Fruit fly (Drosophila melanogaster) whole organism, embryonic: ENCODE results near the gene CG17660.
A peak's percentile ranks its signal among the peaks of the same experiment; 100 is the strongest.

Source experiments
- CG10267 ChIP-seq: fragments of 200-800 bp; sonication (Bioruptor generic); optimal IDR thresholded peaks from 2 replicates; lab custom pipeline; 2018; ENCODE audit warnings: missing biosample characterization, mild to moderate bottlenecking, missing genetic modification characterization, moderate library complexity
- CG10462 ChIP-seq: fragments of 200-800 bp; sonication (Bioruptor generic); optimal IDR thresholded peaks from 2 replicates; lab custom pipeline; 2016; ENCODE audit warnings: missing biosample characterization, missing genetic modification characterization
- CG14014 ChIP-seq: fragments of 200-800 bp; sonication (Bioruptor generic); IDR thresholded peaks from 2 replicates; pipeline ENCODE4 v1.3.6; 2022; ENCODE audit warnings: missing biosample characterization, missing genetic modification characterization
- CG14441 ChIP-seq: fragments of 200-800 bp; sonication (Bioruptor generic); IDR thresholded peaks from 2 replicates; pipeline ENCODE4 v1.3.6; 2022; ENCODE audit warnings: missing biosample characterization, missing genetic modification characterization
- CG14860 ChIP-seq: fragments of 200-800 bp; sonication (Bioruptor generic); IDR thresholded peaks from 3 replicates; pipeline ENCODE4 v1.3.6; 2022; ENCODE audit warnings: missing biosample characterization, missing genetic modification characterization; ENCODE audit not compliant: partially characterized antibody
- CG1603 ChIP-seq: fragments of 200-800 bp; sonication (Bioruptor generic); optimal IDR thresholded peaks from 2 replicates; lab custom pipeline; 2019; ENCODE audit warnings: missing biosample characterization, mild to moderate bottlenecking, missing genetic modification characterization, moderate library complexity
- CG16863 ChIP-seq: fragments of 200-800 bp; sonication (Bioruptor generic); optimal IDR thresholded peaks from 3 replicates; lab custom pipeline; 2016; ENCODE audit warnings: missing biosample characterization, missing genetic modification characterization
- CG2120 ChIP-seq: fragments of 200-800 bp; sonication (Bioruptor generic); optimal IDR thresholded peaks from 3 replicates; lab custom pipeline; 2016; ENCODE audit warnings: missing biosample characterization, missing genetic modification characterization
- CG2202 ChIP-seq: fragments of 200-800 bp; sonication (Bioruptor generic); optimal IDR thresholded peaks from 2 replicates; lab custom pipeline; 2018; ENCODE audit warnings: missing biosample characterization, mild to moderate bottlenecking, missing genetic modification characterization
- CG30020 ChIP-seq: fragments of 200-800 bp; optimal IDR thresholded peaks from 2 replicates; lab custom pipeline; 2019; ENCODE audit warnings: missing biosample characterization, mild to moderate bottlenecking, missing genetic modification characterization, moderate library complexity
- CG30403 ChIP-seq: fragments of 200-800 bp; sonication (Bioruptor generic); optimal IDR thresholded peaks from 3 replicates; lab custom pipeline; 2016; ENCODE audit warnings: missing biosample characterization, missing genetic modification characterization
- CG3163 ChIP-seq: fragments of 200-800 bp; sonication (Bioruptor generic); optimal IDR thresholded peaks from 3 replicates; lab custom pipeline; 2016; ENCODE audit warnings: missing biosample characterization, missing genetic modification characterization
- CG32767 ChIP-seq: fragments of 200-800 bp; sonication (Bioruptor generic); IDR thresholded peaks from 2 replicates; pipeline ENCODE4 v1.3.6; 2022; ENCODE audit warnings: missing biosample characterization, missing genetic modification characterization
- CG42726 ChIP-seq: fragments of 200-800 bp; sonication (Bioruptor generic); IDR thresholded peaks from 2 replicates; pipeline ENCODE4 v1.3.6; 2022; ENCODE audit warnings: missing biosample characterization, missing genetic modification characterization; ENCODE audit not compliant: partially characterized antibody
- CG4328 ChIP-seq: fragments of 200-800 bp; sonication (Bioruptor generic); optimal IDR thresholded peaks from 3 replicates; lab custom pipeline; 2017; ENCODE audit warnings: missing biosample characterization, missing genetic modification reagents, missing genetic modification characterization
- CG4404 ChIP-seq: fragments of 200-800 bp; sonication (Bioruptor generic); IDR thresholded peaks from 2 replicates; pipeline ENCODE4 v1.3.6; 2022; ENCODE audit warnings: missing biosample characterization, missing genetic modification characterization
- CG4820 ChIP-seq: fragments of 200-800 bp; sonication (Bioruptor generic); optimal IDR thresholded peaks from 3 replicates; lab custom pipeline; 2016; ENCODE audit warnings: missing biosample characterization, missing genetic modification characterization
- CG9727 ChIP-seq: fragments of 200-800 bp; sonication (Bioruptor generic); optimal IDR thresholded peaks from 3 replicates; lab custom pipeline; 2017; ENCODE audit warnings: missing biosample characterization, mild to moderate bottlenecking, missing genetic modification characterization
- Dip2 ChIP-seq: fragments of 200-800 bp; sonication (Bioruptor generic); IDR thresholded peaks from 2 replicates; pipeline ENCODE4 v1.3.6; 2022; ENCODE audit warnings: missing biosample characterization, missing genetic modification characterization
- Drgx ChIP-seq: fragments of 200-800 bp; sonication (Bioruptor generic); IDR thresholded peaks from 2 replicates; pipeline ENCODE4 v1.3.6; 2022; ENCODE audit warnings: missing biosample characterization, missing genetic modification characterization
- Gug ChIP-seq: fragments of 200-800 bp; sonication (Bioruptor generic); IDR thresholded peaks from 4 replicates; pipeline ENCODE4 v1.3.6; 2022; ENCODE audit warnings: missing biosample characterization, missing genetic modification characterization
- HmgD ChIP-seq: fragments of 200-800 bp; sonication (Bioruptor generic); optimal IDR thresholded peaks from 3 replicates; lab custom pipeline; 2016; ENCODE audit warnings: missing biosample characterization, missing genetic modification characterization
- HmgZ ChIP-seq: fragments of 200-800 bp; sonication (Bioruptor generic); optimal IDR thresholded peaks from 2 replicates; lab custom pipeline; 2018; ENCODE audit warnings: missing biosample characterization, mild to moderate bottlenecking, missing genetic modification characterization
- Nf-YA ChIP-seq: fragments of 200-800 bp; sonication (Bioruptor generic); IDR thresholded peaks from 2 replicates; pipeline ENCODE4 v1.3.6; 2022; ENCODE audit warnings: missing biosample characterization, missing genetic modification characterization
- Oaz ChIP-seq: fragments of 200-800 bp; sonication (Bioruptor generic); IDR thresholded peaks from 2 replicates; pipeline ENCODE4 v1.3.6; 2022; ENCODE audit warnings: missing biosample characterization, missing genetic modification characterization
- Optix ChIP-seq: fragments of 200-800 bp; sonication (Bioruptor generic); IDR thresholded peaks from 3 replicates; pipeline ENCODE4 v1.3.6; 2022; ENCODE audit warnings: missing biosample characterization, missing genetic modification characterization
- Sin3A ChIP-seq: fragments of >200 bp; optimal IDR thresholded peaks from 2 replicates; lab custom pipeline; 2018
- Six4 ChIP-seq: fragments of 200-800 bp; sonication (Bioruptor generic); optimal IDR thresholded peaks from 2 replicates; lab custom pipeline; 2016; ENCODE audit warnings: missing biosample characterization, missing genetic modification characterization
- Sox100B ChIP-seq: fragments of 200-800 bp; sonication (Bioruptor generic); optimal IDR thresholded peaks from 3 replicates; lab custom pipeline; 2018; ENCODE audit warnings: missing biosample characterization, mild to moderate bottlenecking, missing genetic modification characterization
- Taf1 ChIP-seq: fragments of 200-800 bp; sonication (Bioruptor generic); IDR thresholded peaks from 2 replicates; pipeline ENCODE4 v1.3.6; 2022; ENCODE audit warnings: missing biosample characterization, missing genetic modification characterization
- Trl ChIP-seq, 3 experiments: fragments of >200 bp in 2 of 3; fragments of 200-800 bp in 1 of 3; sonication (Bioruptor generic) in 1 of 3; optimal IDR thresholded peaks; 2 replicates in 1 of 3; 3 replicates in 2 of 3; lab custom pipeline; 2016 to 2017; ENCODE audit warnings: missing biosample characterization in 1 of 3, missing genetic modification characterization in 1 of 3
- bbx ChIP-seq: fragments of 200-800 bp; sonication (Bioruptor generic); IDR thresholded peaks from 2 replicates; pipeline ENCODE4 v1.3.6; 2022; ENCODE audit warnings: missing biosample characterization, missing genetic modification characterization; ENCODE audit not compliant: partially characterized antibody
- bcd ChIP-seq: fragments of 200-800 bp; sonication (Bioruptor generic); optimal IDR thresholded peaks from 2 replicates; lab custom pipeline; 2017; ENCODE audit warnings: missing biosample characterization, mild to moderate bottlenecking, missing genetic modification characterization
- cas ChIP-seq: fragments of 200-800 bp; sonication (Bioruptor generic); IDR thresholded peaks from 2 replicates; pipeline ENCODE4 v1.3.6; 2022; ENCODE audit warnings: missing biosample characterization, missing genetic modification characterization
- crc ChIP-seq: fragments of 200-800 bp; sonication (Bioruptor generic); optimal IDR thresholded peaks from 2 replicates; lab custom pipeline; 2016; ENCODE audit warnings: missing biosample characterization, missing genetic modification characterization
- cwo ChIP-seq: fragments of 200-800 bp; sonication (Bioruptor generic); optimal IDR thresholded peaks from 3 replicates; lab custom pipeline; 2017; ENCODE audit warnings: missing biosample characterization, missing genetic modification characterization, mild to moderate bottlenecking, moderate library complexity, missing genetic modification reagents
- dm ChIP-seq: fragments of 200-800 bp; sonication (Bioruptor generic); optimal IDR thresholded peaks from 3 replicates; lab custom pipeline; 2016; ENCODE audit warnings: missing biosample characterization, missing genetic modification characterization
- ems ChIP-seq: fragments of 200-800 bp; sonication (Bioruptor generic); optimal IDR thresholded peaks from 3 replicates; lab custom pipeline; 2016; ENCODE audit warnings: missing biosample characterization, missing genetic modification characterization
- fd64A ChIP-seq: fragments of 200-800 bp; sonication (Bioruptor generic); optimal IDR thresholded peaks from 3 replicates; lab custom pipeline; 2018; ENCODE audit warnings: missing biosample characterization, mild to moderate bottlenecking, missing genetic modification characterization
- gro ChIP-seq: fragments of 200-800 bp; sonication (Bioruptor generic); optimal IDR thresholded peaks from 2 replicates; lab custom pipeline; 2016; ENCODE audit warnings: missing biosample characterization, missing genetic modification characterization
- gt ChIP-seq: fragments of 200-800 bp; sonication (Bioruptor generic); IDR thresholded peaks from 2 replicates; pipeline ENCODE4 v1.3.6; 2022; ENCODE audit warnings: missing biosample characterization, missing genetic modification characterization
- ham ChIP-seq: fragments of 200-800 bp; sonication (Bioruptor generic); IDR thresholded peaks from 2 replicates; pipeline ENCODE4 v1.3.6; 2022; ENCODE audit warnings: missing biosample characterization, missing genetic modification characterization
- kni ChIP-seq: fragments of 200-800 bp; sonication (Bioruptor generic); optimal IDR thresholded peaks from 3 replicates; lab custom pipeline; 2017; ENCODE audit warnings: mild to moderate bottlenecking, missing biosample characterization, missing genetic modification reagents, missing genetic modification characterization
- lab ChIP-seq: fragments of 200-800 bp; sonication (Bioruptor generic); optimal IDR thresholded peaks from 3 replicates; lab custom pipeline; 2017; ENCODE audit warnings: missing biosample characterization, missing genetic modification characterization, mild to moderate bottlenecking, moderate library complexity, missing genetic modification reagents
- maf-S ChIP-seq: fragments of 200-800 bp; sonication (Bioruptor generic); optimal IDR thresholded peaks from 2 replicates; lab custom pipeline; 2016; ENCODE audit warnings: missing biosample characterization, missing genetic modification characterization
- nom ChIP-seq: fragments of 200-800 bp; sonication (Bioruptor generic); optimal IDR thresholded peaks from 2 replicates; lab custom pipeline; 2017; ENCODE audit warnings: missing biosample characterization, missing genetic modification characterization, mild to moderate bottlenecking, moderate library complexity, missing genetic modification reagents
- odd ChIP-seq: fragments of 200-800 bp; sonication (Bioruptor generic); optimal IDR thresholded peaks from 2 replicates; lab custom pipeline; 2017; ENCODE audit warnings: missing biosample characterization, mild to moderate bottlenecking, missing genetic modification characterization
- ro ChIP-seq: fragments of 200-800 bp; sonication (Bioruptor generic); IDR thresholded peaks from 2 replicates; pipeline ENCODE4 v1.3.6; 2022; ENCODE audit warnings: missing biosample characterization, missing genetic modification characterization
- sens-2 ChIP-seq: fragments of 200-800 bp; sonication (Bioruptor generic); IDR thresholded peaks from 2 replicates; pipeline ENCODE4 v1.3.6; 2022; ENCODE audit warnings: missing biosample characterization, missing genetic modification characterization
- sob ChIP-seq: fragments of 200-800 bp; sonication (Bioruptor generic); IDR thresholded peaks from 2 replicates; pipeline ENCODE4 v1.3.6; 2022; ENCODE audit warnings: missing biosample characterization, missing genetic modification characterization

Gene CG17660

DNA sequence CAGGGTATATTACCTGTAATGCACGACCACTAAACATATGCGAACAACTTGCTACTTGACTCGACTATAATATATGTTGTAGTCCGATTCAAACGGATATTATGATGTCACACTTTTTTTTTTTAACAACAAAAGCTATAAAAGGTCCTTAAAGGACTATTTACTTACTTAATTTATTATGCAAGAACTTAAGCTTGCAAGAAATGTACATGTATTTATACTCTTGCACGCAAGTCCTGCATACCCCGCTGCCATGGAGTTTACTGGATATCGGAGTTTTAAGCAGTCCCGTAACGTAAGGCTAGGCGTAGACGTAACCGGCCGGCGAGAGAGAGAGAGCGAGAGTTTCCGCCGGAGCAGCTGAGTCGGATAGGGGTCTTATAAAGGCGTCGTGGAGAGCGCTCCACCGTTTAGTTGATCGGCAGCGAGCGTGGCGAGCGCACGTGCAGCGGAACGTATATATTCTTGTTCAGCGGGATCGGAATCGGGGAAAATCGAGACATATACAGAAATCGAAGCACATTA, 26.9 kb upstream of the CG17660 start (continued):
- TF ChIP-seq CG32767 (GFP tag; lab: Robert Waterston, UW) (peak; percentile 83; the same call in 1 of the 2 replicates), Taf1 (peak; percentile 58; the same call in 1 of the 2 replicates), kni (GFP tag; lab: Kevin White, UChicago) (no peak), CG2202 (peak; percentile 69), odd (GFP tag; lab: Kevin White, UChicago) (peak; percentile 61), Optix (GFP tag; lab: Robert Waterston, UW) (peak; percentile 80; the same call in 2 of the 3 replicates), CG30020 (tag; lab: Kevin White, UChicago) (peak; percentile 12), maf-S (GFP tag; lab: Kevin White, UChicago) (peak; percentile 80), sens-2 (GFP tag; lab: Robert Waterston, UW) (no peak; the same call in 1 of the 2 replicates), HmgZ (tag; lab: Kevin White, UChicago) (peak; percentile 70), bbx (GFP tag; lab: Robert Waterston, UW) (peak; percentile 62), CG4328 (GFP tag; lab: Kevin White, UChicago) (no peak), Dip2 (no peak), Trl (optimal IDR thresholded peaks at IDR 0.05; lab: Kevin White, UChicago) (peak; percentile 80 to 90), Trl (GFP tag; optimal IDR thresholded peaks at IDR 0.05; lab: Kevin White, UChicago) (peak; percentile 88), crc (peak; percentile 82), CG14441 (GFP tag; lab: Robert Waterston, UW) (peak; percentile 83), Six4 (GFP tag; lab: Kevin White, UChicago) (peak; percentile 76), Nf-YA (GFP tag; lab: Robert Waterston, UW) (peak; percentile 80), cwo (peak; percentile 77), ro (GFP tag; lab: Robert Waterston, UW) (peak; percentile 69), cas (GFP tag; lab: Robert Waterston, UW) (peak; percentile 61; the same call in 1 of the 2 replicates), dm (GFP tag; lab: Kevin White, UChicago) (peak; percentile 73), CG10462 (GFP tag; lab: Kevin White, UChicago) (peak; percentile 85), CG14014 (GFP tag; lab: Robert Waterston, UW) (peak; percentile 74), CG2120 (peak; percentile 94), CG9727 (peak; percentile 88), nom (peak; percentile 12), gt (GFP tag; lab: Robert Waterston, UW) (peak; percentile 49; the same call in 1 of the 2 replicates), CG1603 (tag; lab: Kevin White, UChicago) (peak; percentile 88), Sox100B (GFP tag; lab: Kevin White, UChicago) (peak; percentile 87), CG4820 (GFP tag; lab: Kevin White, UChicago) (peak; percentile 89), CG30403 (GFP tag; lab: Kevin White, UChicago) (peak; percentile 95), fd64A (GFP tag; lab: Kevin White, UChicago) (peak; percentile 28), Gug (GFP tag; lab: Robert Waterston, UW) (peak; percentile 89), sob (GFP tag; lab: Robert Waterston, UW) (peak; percentile 85), lab (GFP tag; lab: Kevin White, UChicago) (peak; percentile 88), Drgx (peak; percentile 95), CG14860 (GFP tag; lab: Robert Waterston, UW) (0 out of 3 replicates have a peak, but pooled peaks have one; percentile 25), CG42726 (peak; percentile 68; the same call in 1 of the 2 replicates), gro (GFP tag; lab: Kevin White, UChicago) (peak; percentile 68), bcd (peak; percentile 87), ham (GFP tag; lab: Robert Waterston, UW) (0 out of 2 replicates have a peak, but pooled peaks have one; percentile 51), HmgD (GFP tag; lab: Kevin White, UChicago) (peak; percentile 19), CG4404 (peak; percentile 89), CG10267 (peak; percentile 78), CG16863 (GFP tag; lab: Kevin White, UChicago) (peak; percentile 92), ems (GFP tag; lab: Kevin White, UChicago) (peak; percentile 82), CG3163 (peak; percentile 73), Sin3A (lab: Kevin White, UChicago) (no peak), Oaz (GFP tag; lab: Robert Waterston, UW) (peak; percentile 69; the same call in 1 of the 2 replicates)
